Worm (Caenorhabditis elegans) whole organism, L3 larva: ENCODE results near the gene alh-12.
A peak's percentile ranks its signal among the peaks of the same experiment; 100 is the strongest.

Experiments used
- R02D3.7 ChIP-seq: fragments of 150-350 bp; optimal IDR thresholded peaks from 2 replicates; lab custom pipeline; 2014; ENCODE audit warnings: missing biosample characterization, missing genetic modification characterization
- ZK546.5 ChIP-seq: sonication (generic microtip); optimal IDR thresholded peaks from 2 replicates; lab custom pipeline; 2017; ENCODE audit warnings: missing biosample characterization, missing genetic modification characterization
- aly-2 ChIP-seq: fragments of 150-350 bp; optimal IDR thresholded peaks from 2 replicates; lab custom pipeline; 2014; ENCODE audit warnings: missing biosample characterization, missing genetic modification characterization
- ceh-16 ChIP-seq: sonication (generic microtip); optimal IDR thresholded peaks from 2 replicates; lab custom pipeline; 2017; ENCODE audit warnings: missing biosample characterization, missing genetic modification characterization
- ceh-82 ChIP-seq: fragments of 150-350 bp; optimal IDR thresholded peaks from 2 replicates; lab custom pipeline; 2014; ENCODE audit warnings: missing biosample characterization, missing genetic modification characterization
- daf-12 ChIP-seq: fragments of 150-350 bp; optimal IDR thresholded peaks from 2 replicates; lab custom pipeline; 2014; ENCODE audit warnings: missing biosample characterization, missing genetic modification reagents, missing genetic modification characterization
- egl-5 ChIP-seq: fragments of 150-350 bp; optimal IDR thresholded peaks from 2 replicates; lab custom pipeline; 2017; ENCODE audit warnings: missing biosample characterization, missing genetic modification reagents, missing genetic modification characterization, inconsistent platforms
- elt-2 ChIP-seq: sonication (generic microtip); optimal IDR thresholded peaks from 2 replicates; lab custom pipeline; 2016; ENCODE audit warnings: missing genetic modification reagents, mild to moderate bottlenecking, missing genetic modification characterization, missing compliant biosample characterization
- elt-3 ChIP-seq, 3 experiments: fragments of 150-350 bp in 1 of 3; sonication (generic microtip) in 2 of 3; optimal IDR thresholded peaks; 2 replicates in 2 of 3; 4 replicates in 1 of 3; lab custom pipeline; 2014 to 2017; ENCODE audit warnings: missing biosample characterization in 3 of 3, missing genetic modification characterization in 3 of 3
- fkh-10 ChIP-seq: sonication (generic microtip); optimal IDR thresholded peaks from 2 replicates; lab custom pipeline; 2017; ENCODE audit warnings: missing biosample characterization, missing genetic modification reagents, missing genetic modification characterization
- fos-1 ChIP-seq: fragments of 150-350 bp; optimal IDR thresholded peaks from 2 replicates; lab custom pipeline; 2014; ENCODE audit warnings: missing biosample characterization, missing genetic modification characterization
- hmg-11 ChIP-seq: sonication (generic microtip); optimal IDR thresholded peaks from 2 replicates; lab custom pipeline; 2016; ENCODE audit warnings: missing genetic modification characterization, missing compliant biosample characterization
- jun-1 ChIP-seq: fragments of 150-350 bp; optimal IDR thresholded peaks from 2 replicates; lab custom pipeline; 2014; ENCODE audit warnings: missing biosample characterization, missing genetic modification reagents, missing genetic modification characterization
- lin-15B ChIP-seq: fragments of 150-350 bp; optimal IDR thresholded peaks from 2 replicates; lab custom pipeline; 2014; ENCODE audit warnings: missing biosample characterization, missing genetic modification characterization
- lsy-12 ChIP-seq: sonication (generic microtip); optimal IDR thresholded peaks from 2 replicates; lab custom pipeline; 2016; ENCODE audit warnings: mild to moderate bottlenecking, missing genetic modification characterization, missing compliant biosample characterization
- mdl-1 ChIP-seq: fragments of 150-350 bp; optimal IDR thresholded peaks from 2 replicates; lab custom pipeline; 2014; ENCODE audit warnings: missing biosample characterization, missing genetic modification characterization
- mml-1 ChIP-seq: fragments of 150-350 bp; sonication (generic microtip); optimal IDR thresholded peaks from 3 replicates; lab custom pipeline; 2014; ENCODE audit warnings: missing biosample characterization, missing genetic modification characterization
- nfya-1 ChIP-seq: sonication (generic microtip); optimal IDR thresholded peaks from 2 replicates; lab custom pipeline; 2017; ENCODE audit warnings: missing genetic modification characterization, mild to moderate bottlenecking, missing compliant biosample characterization, antibody characterized with exemption, moderate library complexity; ENCODE audit not compliant: insufficient read depth
- nhr-11 ChIP-seq: fragments of 150-350 bp; optimal IDR thresholded peaks from 2 replicates; lab custom pipeline; 2014; ENCODE audit warnings: missing biosample characterization, missing genetic modification characterization
- nhr-12 ChIP-seq: fragments of 150-350 bp; optimal IDR thresholded peaks from 2 replicates; lab custom pipeline; 2014; ENCODE audit warnings: missing biosample characterization, missing genetic modification characterization
- nhr-23 ChIP-seq: fragments of 150-350 bp; optimal IDR thresholded peaks from 2 replicates; lab custom pipeline; 2014; ENCODE audit warnings: missing biosample characterization, missing genetic modification reagents, missing genetic modification characterization
- nhr-28 ChIP-seq: fragments of 150-350 bp; optimal IDR thresholded peaks from 2 replicates; lab custom pipeline; 2014; ENCODE audit warnings: missing biosample characterization, missing genetic modification characterization
- nhr-43 ChIP-seq: sonication (generic microtip); optimal IDR thresholded peaks from 2 replicates; lab custom pipeline; 2016; ENCODE audit warnings: mild to moderate bottlenecking, missing genetic modification characterization, missing compliant biosample characterization; ENCODE audit not compliant: poor library complexity, severe bottlenecking
- nhr-67 ChIP-seq: fragments of 150-350 bp; optimal IDR thresholded peaks from 2 replicates; lab custom pipeline; 2014; ENCODE audit warnings: missing biosample characterization, missing genetic modification characterization
- pha-4 ChIP-seq: fragments of 150-350 bp; optimal IDR thresholded peaks from 2 replicates; lab custom pipeline; 2014; ENCODE audit warnings: missing biosample characterization, missing genetic modification reagents, missing genetic modification characterization
- pqm-1 ChIP-seq: fragments of 150-350 bp; optimal IDR thresholded peaks from 2 replicates; lab custom pipeline; 2017; ENCODE audit warnings: missing biosample characterization, missing genetic modification characterization, inconsistent platforms
- sea-2 ChIP-seq: fragments of 150-350 bp; sonication (generic microtip); optimal IDR thresholded peaks from 4 replicates; lab custom pipeline; 2014; ENCODE audit warnings: missing biosample characterization, missing genetic modification reagents, missing genetic modification characterization
- skn-1 ChIP-seq: fragments of 150-350 bp; optimal IDR thresholded peaks from 2 replicates; lab custom pipeline; 2014; ENCODE audit warnings: missing biosample characterization, missing genetic modification characterization
- snpc-4 ChIP-seq: fragments of 150-350 bp; optimal IDR thresholded peaks from 2 replicates; lab custom pipeline; 2014; ENCODE audit warnings: missing biosample characterization, missing genetic modification characterization
- unc-62 ChIP-seq: fragments of 150-350 bp; sonication (generic microtip); optimal IDR thresholded peaks from 4 replicates; lab custom pipeline; 2014; ENCODE audit warnings: missing biosample characterization, missing genetic modification reagents, missing genetic modification characterization
- zag-1 ChIP-seq: fragments of 150-350 bp; optimal IDR thresholded peaks from 2 replicates; lab custom pipeline; 2014; ENCODE audit warnings: missing biosample characterization, missing genetic modification characterization
- ztf-11 ChIP-seq: fragments of 150-350 bp; optimal IDR thresholded peaks from 2 replicates; lab custom pipeline; 2014; ENCODE audit warnings: missing biosample characterization, missing genetic modification characterization
- ztf-4 ChIP-seq: fragments of 150-350 bp; optimal IDR thresholded peaks from 2 replicates; lab custom pipeline; 2014; ENCODE audit warnings: missing biosample characterization, missing genetic modification characterization

Gene alh-12

DNA sequence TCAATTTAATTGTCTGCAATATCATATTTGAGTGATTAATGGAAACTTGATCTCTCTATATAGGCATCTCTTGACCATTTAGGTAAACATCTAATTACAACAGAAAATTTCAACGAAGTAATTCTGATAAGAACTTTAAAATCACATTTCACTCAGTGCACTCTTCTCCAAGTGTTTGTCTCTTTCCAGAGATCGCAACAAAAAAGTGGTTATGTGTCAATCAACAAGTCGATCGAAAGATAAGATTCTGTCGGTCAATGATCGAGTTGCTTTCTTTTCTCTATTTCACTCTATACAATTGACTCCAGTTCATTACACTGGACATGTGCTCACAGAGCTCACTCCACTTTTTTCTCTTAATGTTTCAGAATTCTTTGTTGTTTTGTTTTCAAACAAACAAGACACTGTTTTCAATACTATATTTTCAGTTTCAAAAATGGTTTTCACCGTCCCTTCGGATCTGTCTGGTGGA, at the start of gene alh-12:
TSS of gene alh-12 (plus strand) at position 422 of the 472 bp plus-strand sequence.
- peak; percentile 80 for TF ChIP-seq elt-2 (tag; lab: Kevin White, UChicago)
- no peak for TF ChIP-seq fkh-10 (GFP tag; lab: Kevin White, UChicago)
- TF ChIP-seq pha-4 (tag; lab: Kevin White, UChicago) = peak; percentile 24
- TF ChIP-seq pqm-1 (tag; lab: Kevin White, UChicago) = peak; percentile 72
- TF ChIP-seq, all 47 proteins: peak for 3

DNA sequence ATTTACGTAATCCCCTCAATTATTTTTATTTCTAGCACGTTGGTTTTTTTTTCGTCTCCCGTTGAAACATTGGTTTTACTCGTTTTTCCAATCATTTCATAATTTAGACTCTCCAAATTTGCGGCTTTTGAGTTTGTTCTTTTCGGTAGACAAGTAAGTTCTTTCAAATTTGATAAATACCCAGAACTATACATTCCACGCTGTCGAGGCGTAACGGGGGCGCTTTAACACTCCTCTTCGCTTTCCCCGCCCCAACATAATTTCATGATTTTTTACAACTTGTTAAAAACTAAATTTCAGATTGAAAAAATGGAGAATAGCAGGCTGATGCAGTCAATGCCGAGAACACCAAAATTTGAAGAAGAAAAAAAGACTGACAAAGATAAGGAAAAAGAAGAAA, 2.8 kb downstream of the alh-12 start, which contains the start of gene Y69F12A.1:
TSS of gene Y69F12A.1 (plus strand) at position 301 of the 400 bp plus-strand sequence.
- TF ChIP-seq nhr-67 (tag; lab: Kevin White, UChicago) = no peak

DNA sequence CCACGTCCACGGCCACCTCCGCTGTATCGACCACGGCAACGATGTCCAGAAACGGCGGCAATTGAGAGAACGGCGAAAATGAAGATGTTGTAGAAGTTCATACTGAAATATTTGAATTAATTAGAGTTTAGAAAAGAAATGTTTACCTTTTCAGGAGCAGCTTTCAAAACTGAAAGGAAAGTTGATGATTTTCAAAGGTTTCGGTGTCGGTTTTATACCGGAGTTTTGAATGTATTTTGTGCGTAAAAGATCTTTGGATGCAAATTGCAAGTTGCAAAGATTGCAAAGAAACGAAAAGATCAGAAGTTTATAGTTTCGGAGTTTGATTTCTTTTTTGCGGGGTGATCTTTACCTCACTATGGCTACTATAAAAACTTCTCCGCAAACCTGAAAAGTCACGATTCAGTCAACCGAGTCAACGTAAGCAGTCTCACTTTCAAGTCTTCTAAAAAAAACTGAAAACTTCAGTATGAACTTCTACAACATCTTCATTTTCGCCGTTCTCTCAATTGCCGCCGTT, 5.0 kb downstream of the alh-12 start, which contains the start of the genes fipr-19 and fipr-18:
TSS of gene fipr-19 (minus strand) at position 101 of the 520 bp plus-strand sequence.
TSS of gene fipr-18 (plus strand) at position 470 of the 520 bp plus-strand sequence.
- TF ChIP-seq mdl-1 (tag; lab: Kevin White, UChicago) = no peak
- TF ChIP-seq lsy-12 (tag; lab: Kevin White, UChicago) = no peak
- TF ChIP-seq jun-1 (tag; lab: Kevin White, UChicago) = no peak
- TF ChIP-seq nhr-23 = no peak
- no peak for TF ChIP-seq nhr-43 (tag; lab: Kevin White, UChicago)
- TF ChIP-seq elt-2 (tag; lab: Kevin White, UChicago) = no peak
- TF ChIP-seq pqm-1 (tag; lab: Kevin White, UChicago) = no peak
- no peak for TF ChIP-seq nhr-67 (tag; lab: Kevin White, UChicago)
- no peak for TF ChIP-seq nhr-28 (tag; lab: Kevin White, UChicago)
- no peak for TF ChIP-seq lin-15B (tag; lab: Kevin White, UChicago)
- TF ChIP-seq nhr-11 (tag; lab: Kevin White, UChicago) = no peak
- no peak for TF ChIP-seq ceh-16
- no peak for TF ChIP-seq sea-2 (GFP tag; lab: Kevin White, UChicago)
- no peak for TF ChIP-seq skn-1 (tag; lab: Kevin White, UChicago)
- TF ChIP-seq ztf-4 (tag; lab: Kevin White, UChicago) = no peak
- TF ChIP-seq, all 47 proteins: peak for 0

DNA sequence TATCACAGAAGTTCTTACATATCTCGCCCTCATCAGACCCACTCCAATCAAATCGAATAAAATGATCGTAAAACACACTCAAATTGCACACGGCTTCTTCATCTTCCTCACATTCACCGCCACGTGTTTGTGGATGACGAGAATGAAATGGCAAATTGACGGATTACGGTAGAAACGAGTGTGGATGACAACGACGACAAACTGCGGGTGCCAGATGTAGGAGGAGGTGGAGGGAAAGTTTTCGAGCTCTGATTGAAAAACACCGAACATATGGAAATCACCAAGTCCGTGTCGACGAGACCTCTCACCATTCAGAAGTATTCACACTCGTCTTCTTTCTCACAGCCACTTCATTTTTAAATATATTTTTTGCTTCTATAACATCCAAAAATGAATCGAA, 6.1 kb downstream of the alh-12 start, which contains the start of gene mls-1:
TSS of gene mls-1 (plus strand) at position 324 of the 400 bp plus-strand sequence.
- TF ChIP-seq egl-5 (tag; lab: Kevin White, UChicago) = no peak
- TF ChIP-seq nhr-11 (tag; lab: Kevin White, UChicago) = no peak
- TF ChIP-seq nhr-23 = no peak
- no peak for TF ChIP-seq snpc-4 (tag; lab: Kevin White, UChicago)
- TF ChIP-seq ceh-82 = no peak
- no peak for TF ChIP-seq aly-2 (tag; lab: Kevin White, UChicago)
- TF ChIP-seq ceh-16 = no peak
- no peak for TF ChIP-seq jun-1 (tag; lab: Kevin White, UChicago)
- no peak for TF ChIP-seq R02D3.7 (tag; lab: Kevin White, UChicago)
- no peak for TF ChIP-seq ZK546.5 (tag; lab: Kevin White, UChicago)

DNA sequence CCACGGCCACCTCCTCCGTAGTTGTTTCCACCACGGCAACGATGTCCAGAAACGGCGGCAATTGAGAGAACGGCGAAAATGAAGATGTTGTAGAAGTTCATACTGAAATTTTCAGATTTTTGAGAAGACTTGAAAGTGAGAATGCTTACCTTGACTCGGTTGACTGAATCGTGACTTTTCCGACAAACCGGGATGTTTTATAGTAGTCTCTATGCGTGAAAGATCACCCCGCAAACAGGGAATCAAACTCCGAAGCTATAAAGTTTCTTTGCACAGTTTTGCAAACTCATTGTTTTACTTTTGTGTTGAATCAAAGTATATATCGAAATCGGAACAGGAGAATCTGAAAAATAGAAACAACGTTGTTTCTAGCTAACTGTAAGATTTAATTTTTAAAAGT, 8.4 kb downstream of the alh-12 start, which contains the start of gene fipr-20:
TSS of gene fipr-20 (minus strand) at position 101 of the 400 bp plus-strand sequence.
- TF ChIP-seq nhr-12 (no peak), ztf-11 (tag; lab: Kevin White, UChicago) (no peak), nfya-1 (tag; lab: Kevin White, UChicago) (no peak), mml-1 (tag; lab: Kevin White, UChicago) (no peak), fos-1 (tag; lab: Kevin White, UChicago) (no peak), elt-2 (tag; lab: Kevin White, UChicago) (no peak), jun-1 (tag; lab: Kevin White, UChicago) (no peak), nhr-11 (tag; lab: Kevin White, UChicago) (no peak), unc-62 (GFP tag; lab: Kevin White, UChicago) (no peak), zag-1 (tag; lab: Kevin White, UChicago) (no peak), daf-12 (tag; lab: Kevin White, UChicago) (no peak), elt-3 (tag; optimal IDR thresholded peaks at IDR 0.05; lab: Kevin White, UChicago) (no peak), pha-4 (tag; lab: Kevin White, UChicago) (no peak), nhr-43 (tag; lab: Kevin White, UChicago) (no peak), hmg-11 (tag; lab: Kevin White, UChicago) (no peak), R02D3.7 (tag; lab: Kevin White, UChicago) (no peak), egl-5 (tag; lab: Kevin White, UChicago) (no peak)
